Fruit fly (Drosophila melanogaster): ENCODE results near the gene CG10750.

The CG10750 gene

dm6 chr2L:19299833-19300305 is at the start of gene CG10750, which contains the start of gene CG17564:
Gene CG10750 (plus strand): TSS chr2L:19300255.
Gene CG17564 (minus strand): TSS chr2L:19299933.
- TF ChIP-seq Jra (GFP tag; optimal IDR thresholded peaks at IDR 0.05) (no peak), Hr78 (GFP tag; optimal IDR thresholded peaks at IDR 0.05) (no peak), sage (GFP tag; optimal IDR thresholded peaks at IDR 0.05) (no peak), woc (GFP tag; optimal IDR thresholded peaks at IDR 0.05) (no peak), usp (GFP tag; optimal IDR thresholded peaks at IDR 0.05) (no peak), foxo (GFP tag; optimal IDR thresholded peaks at IDR 0.05) (no peak), Dif (GFP tag; optimal IDR thresholded peaks at IDR 0.05; ENCODE audit: partially characterized antibody) (no peak), rgr (GFP tag; optimal IDR thresholded peaks at IDR 0.05) (no peak), lola (GFP tag; optimal IDR thresholded peaks at IDR 0.05) (no peak), tai (GFP tag; optimal IDR thresholded peaks at IDR 0.05) (no peak), dsf (GFP tag; optimal IDR thresholded peaks at IDR 0.05; ENCODE audit: borderline replicate concordance) (no peak), Abd-B (GFP tag; optimal IDR thresholded peaks at IDR 0.05) (no peak), OdsH (GFP tag; optimal IDR thresholded peaks at IDR 0.05) (no peak), Sp1 (GFP tag; optimal IDR thresholded peaks at IDR 0.05) (no peak), Hr83 (GFP tag; optimal IDR thresholded peaks at IDR 0.05; ENCODE audit: poor library complexity, severe bottlenecking) (no peak), N (GFP tag; optimal IDR thresholded peaks at IDR 0.05) (no peak), CG9705 (GFP tag; optimal IDR thresholded peaks at IDR 0.05) (no peak), Vsx2 (GFP tag; optimal IDR thresholded peaks at IDR 0.05; ENCODE audit: partially characterized antibody) (no peak)

DNA sequence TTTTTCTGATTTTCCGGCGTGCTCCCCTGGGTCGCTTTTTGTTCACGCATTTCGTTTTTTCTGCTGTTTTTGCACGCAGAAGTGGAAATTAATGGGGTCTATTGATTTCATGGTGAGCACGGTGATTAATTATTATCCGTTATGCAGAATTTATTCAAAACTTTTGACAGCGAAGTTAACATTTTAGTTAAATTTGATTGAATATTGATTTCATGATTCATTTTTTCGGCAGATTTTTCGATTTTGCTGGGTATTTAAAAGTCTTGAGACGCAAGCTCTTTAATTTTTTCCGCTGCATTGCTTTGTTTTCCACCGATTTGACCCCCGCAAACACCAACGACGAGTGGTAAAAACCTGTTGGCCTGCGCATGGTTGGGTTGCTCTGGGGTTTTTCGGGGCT is 47.6 kb upstream of the CG10750 start:
- TF ChIP-seq foxo (GFP tag; optimal IDR thresholded peaks at IDR 0.05) (peak in 1 of 2 experiments; percentile 35), Hr78 (GFP tag; optimal IDR thresholded peaks at IDR 0.05) (no peak), dmrt93B (GFP tag; optimal IDR thresholded peaks at IDR 0.05) (no peak), Dfd (GFP tag; optimal IDR thresholded peaks at IDR 0.05) (no peak), sage (GFP tag; optimal IDR thresholded peaks at IDR 0.05) (no peak), rgr (GFP tag; optimal IDR thresholded peaks at IDR 0.05) (peak; percentile 5), ey (GFP tag; optimal IDR thresholded peaks at IDR 0.05) (no peak), Rel (GFP tag; optimal IDR thresholded peaks at IDR 0.05) (no peak), Rel (tag; optimal IDR thresholded peaks at IDR 0.05) (no peak), Mio (GFP tag; optimal IDR thresholded peaks at IDR 0.05) (no peak), woc (GFP tag; optimal IDR thresholded peaks at IDR 0.05) (no peak), tai (GFP tag; optimal IDR thresholded peaks at IDR 0.05) (no peak), brk (GFP tag; optimal IDR thresholded peaks at IDR 0.05) (no peak), pan (optimal IDR thresholded peaks at IDR 0.05) (no peak), lola (GFP tag; optimal IDR thresholded peaks at IDR 0.05) (no peak), Jra (GFP tag; optimal IDR thresholded peaks at IDR 0.05) (no peak), h (GFP tag; optimal IDR thresholded peaks at IDR 0.05) (no peak), OdsH (GFP tag; optimal IDR thresholded peaks at IDR 0.05) (peak; percentile 6), CG32264 (GFP tag; optimal IDR thresholded peaks at IDR 0.05) (no peak), Hr83 (GFP tag; optimal IDR thresholded peaks at IDR 0.05; ENCODE audit: poor library complexity, severe bottlenecking) (no peak), fru (GFP tag; optimal IDR thresholded peaks at IDR 0.05) (peak; percentile 6), GATAd (GFP tag; optimal IDR thresholded peaks at IDR 0.05) (no peak), CrebA (GFP tag; optimal IDR thresholded peaks at IDR 0.05; ENCODE audit: borderline replicate concordance) (no peak), Hnf4 (GFP tag; optimal IDR thresholded peaks at IDR 0.05) (no peak), jim (GFP tag; optimal IDR thresholded peaks at IDR 0.05) (no peak)

DNA sequence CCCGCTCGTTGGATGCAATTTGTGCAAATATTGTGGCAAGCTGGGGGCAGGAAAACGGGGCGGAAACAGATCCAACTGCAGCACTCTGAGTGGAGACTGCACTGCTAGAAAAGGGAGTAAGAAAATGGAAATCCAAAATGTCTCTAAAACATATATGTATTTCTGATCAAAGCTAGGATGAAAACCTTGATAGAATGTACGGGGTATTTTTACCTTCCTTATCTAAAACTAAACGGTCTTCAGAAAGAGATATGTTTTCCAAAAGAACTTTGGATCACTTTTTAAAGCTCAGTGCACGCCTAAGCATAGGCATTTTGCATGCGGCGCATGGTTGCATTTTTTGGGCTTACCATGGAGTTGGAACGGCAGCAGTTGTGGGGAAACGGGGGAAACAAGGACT is 46.0 kb upstream of the CG10750 start:
- TF ChIP-seq GATAd (GFP tag; optimal IDR thresholded peaks at IDR 0.05) (no peak), h (GFP tag; optimal IDR thresholded peaks at IDR 0.05) (no peak), Dif (GFP tag; optimal IDR thresholded peaks at IDR 0.05; ENCODE audit: partially characterized antibody) (no peak), usp (GFP tag; optimal IDR thresholded peaks at IDR 0.05) (no peak), CrebA (GFP tag; optimal IDR thresholded peaks at IDR 0.05; ENCODE audit: borderline replicate concordance) (no peak), rgr (GFP tag; optimal IDR thresholded peaks at IDR 0.05) (no peak)

- TF ChIP-seq Dfd (GFP tag; optimal IDR thresholded peaks at IDR 0.05) (no peak), brk (GFP tag; optimal IDR thresholded peaks at IDR 0.05) (no peak), Jra (GFP tag; optimal IDR thresholded peaks at IDR 0.05) (no peak), jim (GFP tag; optimal IDR thresholded peaks at IDR 0.05) (no peak), sage (GFP tag; optimal IDR thresholded peaks at IDR 0.05) (no peak), br (GFP tag; optimal IDR thresholded peaks at IDR 0.05) (no peak), HLH106 (tag; optimal IDR thresholded peaks at IDR 0.05) (no peak), Mio (GFP tag; optimal IDR thresholded peaks at IDR 0.05) (no peak), woc (GFP tag; optimal IDR thresholded peaks at IDR 0.05) (no peak), CG32264 (GFP tag; optimal IDR thresholded peaks at IDR 0.05) (no peak), tai (GFP tag; optimal IDR thresholded peaks at IDR 0.05) (no peak)
Observed at dm6 chr2L:19262140-19262539, 37.9 kb upstream of the CG10750 start, which contains the start of gene CG31797. Gene CG31797 (minus strand): TSS chr2L:19262240.

Data from whole organism, wandering third instar larva.